Fruit fly (Drosophila melanogaster) whole organism, wandering third instar larva: ENCODE results near the gene Papss.

ENCODE experiments used
- Abd-B ChIP-seq: fragments of >200 bp; optimal IDR thresholded peaks from 2 replicates; lab custom pipeline; 2017; ENCODE audit warnings: missing biosample characterization, missing genetic modification characterization
- CG9705 ChIP-seq: fragments of 200-800 bp; sonication (Bioruptor generic); optimal IDR thresholded peaks from 2 replicates; lab custom pipeline; 2018; ENCODE audit warnings: missing biosample characterization, mild to moderate bottlenecking, missing genetic modification characterization
- Hnf4 ChIP-seq: fragments of 200-800 bp; sonication (Bioruptor generic); optimal IDR thresholded peaks from 2 replicates; lab custom pipeline; 2016; ENCODE audit warnings: missing biosample characterization, mild to moderate bottlenecking, missing genetic modification characterization
- Hr78 ChIP-seq: fragments of >200 bp; optimal IDR thresholded peaks from 2 replicates; lab custom pipeline; 2017; ENCODE audit warnings: missing biosample characterization, missing genetic modification characterization
- h ChIP-seq: fragments of 200-800 bp; sonication (Bioruptor generic); optimal IDR thresholded peaks from 3 replicates; lab custom pipeline; 2016; ENCODE audit warnings: missing biosample characterization, mild to moderate bottlenecking, missing genetic modification characterization
- sv ChIP-seq: fragments of 200-800 bp; sonication (Bioruptor generic); optimal IDR thresholded peaks from 3 replicates; lab custom pipeline; 2016; ENCODE audit warnings: missing biosample characterization, missing genetic modification characterization
- tai ChIP-seq: sonication (Bioruptor generic); optimal IDR thresholded peaks from 2 replicates; lab custom pipeline; 2016; ENCODE audit warnings: missing biosample characterization, missing genetic modification characterization
- usp ChIP-seq: fragments of >200 bp; optimal IDR thresholded peaks from 2 replicates; lab custom pipeline; 2017; ENCODE audit warnings: missing biosample characterization, missing genetic modification characterization

DNA sequence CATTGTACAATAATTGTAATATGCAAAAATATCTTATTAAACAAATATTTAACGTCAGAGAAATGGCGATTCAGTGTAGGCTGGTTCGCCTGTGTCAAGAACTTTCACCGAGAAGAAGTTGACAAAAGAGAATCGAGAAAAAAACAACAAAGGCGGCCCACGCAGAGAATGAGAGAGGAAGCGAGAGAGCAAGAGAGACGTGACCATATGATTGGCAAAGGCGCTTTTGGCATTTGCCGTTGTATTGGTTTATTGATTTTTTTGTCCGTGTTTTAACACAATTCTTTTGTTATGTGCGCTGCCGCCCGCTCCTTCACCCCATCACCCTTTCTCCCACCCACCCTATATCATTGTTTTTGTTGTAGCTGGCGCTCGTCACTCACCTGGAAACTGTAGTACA lies 11.9 kb upstream of the Papss start:
- no peak for TF ChIP-seq CG9705 (GFP tag; lab: Kevin White, UChicago)
- TF ChIP-seq Abd-B = no peak
- TF ChIP-seq h = peak; percentile 12
- TF ChIP-seq usp (GFP tag; lab: Kevin White, UChicago) = no peak
- TF ChIP-seq Hr78 (GFP tag; lab: Kevin White, UChicago) = no peak
- no peak for TF ChIP-seq sv
- TF ChIP-seq Hnf4 (GFP tag; lab: Kevin White, UChicago) = no peak
- no peak for TF ChIP-seq tai (GFP tag; lab: Kevin White, UChicago)
